Fruit fly (Drosophila melanogaster) Kc167 (cell line): ENCODE measurements around the gene Crtc.

Experiments used
- Myc ChIP-seq: fragments of >200 bp; optimal IDR thresholded peaks from 2 replicates; lab custom pipeline; 2017; ENCODE audit warnings: missing external identifiers
- Sin3A ChIP-seq: fragments of >200 bp; optimal IDR thresholded peaks from 2 replicates; lab custom pipeline; 2018; ENCODE audit warnings: missing external identifiers
- h ChIP-seq: fragments of >200 bp; optimal IDR thresholded peaks from 3 replicates; lab custom pipeline; 2018; ENCODE audit warnings: missing external identifiers
- insv ChIP-seq: fragments of >200 bp; optimal IDR thresholded peaks from 3 replicates; lab custom pipeline; 2018; ENCODE audit warnings: missing external identifiers
- psq ChIP-seq: fragments of >200 bp; optimal IDR thresholded peaks from 2 replicates; lab custom pipeline; 2017; ENCODE audit warnings: missing external identifiers
- ttk ChIP-seq: sonication (Bioruptor generic); optimal IDR thresholded peaks from 2 replicates; lab custom pipeline; 2017; ENCODE audit warnings: missing external identifiers

Crtc gene

DNA sequence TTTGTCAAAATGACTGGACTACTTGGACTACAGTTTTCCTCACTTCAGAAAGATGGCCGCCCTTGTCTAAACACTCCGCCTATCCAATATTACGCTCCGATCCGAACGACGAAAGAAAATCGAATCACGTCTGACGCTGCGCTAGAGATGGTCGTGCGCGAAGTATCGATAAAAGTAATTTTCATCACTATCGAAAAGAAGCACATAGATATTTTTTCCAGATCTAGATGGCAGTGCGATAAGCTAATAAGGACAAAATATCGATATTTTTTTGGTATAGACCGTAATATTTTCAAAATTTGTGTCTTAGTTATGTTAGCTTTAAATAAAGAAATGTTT, 24.2 kb downstream of the Crtc start, which contains the start of gene Pep:
Pep (minus strand) TSS at position 131 of the 339 bp plus-strand sequence.
- TF ChIP-seq ttk (lab: Kevin White, UChicago) (no peak), Sin3A (no peak), h (lab: Kevin White, UChicago) (no peak), psq (no peak), insv (lab: Kevin White, UChicago) (no peak), Myc (lab: Kevin White, UChicago) (no peak)

DNA sequence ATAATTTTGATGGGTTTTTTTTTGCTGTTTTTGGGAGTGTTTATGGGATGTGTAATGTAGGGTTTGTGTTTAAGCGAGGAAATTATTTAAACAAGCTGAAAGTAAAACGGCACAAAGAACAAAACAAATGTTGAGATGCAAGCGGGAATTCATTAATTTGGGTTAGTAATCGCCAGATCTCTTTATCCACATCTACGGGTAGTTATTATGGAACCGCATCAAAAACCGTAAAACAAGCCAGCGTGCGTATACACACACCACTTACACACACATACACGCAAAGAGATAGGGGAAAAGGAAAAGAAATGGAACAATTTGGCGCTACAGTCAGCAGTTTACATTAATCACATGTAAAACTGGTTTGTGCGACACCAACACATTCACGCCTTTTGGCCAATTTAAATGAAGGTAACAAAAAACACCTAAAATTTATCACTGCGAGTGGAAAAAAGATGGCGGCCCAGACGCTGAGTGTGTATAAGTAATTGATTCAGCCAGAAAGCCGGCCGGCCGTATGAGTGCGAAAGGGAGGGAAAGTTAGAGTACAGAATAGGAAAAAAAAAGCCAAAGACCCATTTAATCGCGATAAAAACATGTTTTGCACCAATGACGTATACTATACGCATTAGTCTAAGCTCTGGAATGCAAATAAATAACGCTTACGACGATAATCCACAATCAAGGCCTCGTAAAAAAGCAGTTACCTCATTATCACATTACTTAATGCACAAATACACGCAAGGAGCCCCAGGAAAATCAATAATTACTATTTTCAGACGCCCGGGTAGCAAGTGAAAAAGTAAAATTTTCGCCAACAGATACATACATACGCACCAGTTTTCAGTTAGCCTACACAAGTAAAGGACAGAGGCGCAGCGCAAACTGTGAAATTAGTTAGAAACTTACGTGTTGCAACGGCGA, 24.8 kb downstream of the Crtc start:
- TF ChIP-seq psq (no peak), Sin3A (no peak), Myc (lab: Kevin White, UChicago) (no peak), insv (lab: Kevin White, UChicago) (no peak), ttk (lab: Kevin White, UChicago) (no peak), h (lab: Kevin White, UChicago) (no peak)

DNA sequence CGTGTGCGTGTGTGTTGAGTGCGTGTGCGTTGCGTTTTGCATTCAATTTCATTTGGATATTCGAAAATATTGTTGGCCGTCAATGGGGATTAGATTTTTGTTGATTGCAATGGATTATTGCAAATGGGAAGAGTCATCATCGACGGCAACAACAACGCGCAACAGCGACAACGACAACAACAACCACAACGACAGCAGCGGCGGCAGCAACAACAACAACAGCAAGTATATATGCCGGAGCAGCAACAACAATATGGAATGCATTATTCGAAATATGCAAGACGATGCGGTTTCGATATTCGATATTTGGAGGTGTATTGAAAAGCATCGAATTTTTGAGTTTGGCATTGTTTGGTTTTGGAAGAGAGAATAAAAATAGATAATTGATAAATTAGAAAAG, 27.0 kb downstream of the Crtc start:
- TF ChIP-seq h (lab: Kevin White, UChicago) (no peak), psq (no peak), Myc (lab: Kevin White, UChicago) (no peak), ttk (lab: Kevin White, UChicago) (no peak), insv (lab: Kevin White, UChicago) (no peak), Sin3A (no peak)

- TF ChIP-seq ttk (lab: Kevin White, UChicago) (no peak), psq (no peak)
Observed at dm6 chr3L:17638649-17639048, 30.4 kb downstream of the Crtc start.

DNA sequence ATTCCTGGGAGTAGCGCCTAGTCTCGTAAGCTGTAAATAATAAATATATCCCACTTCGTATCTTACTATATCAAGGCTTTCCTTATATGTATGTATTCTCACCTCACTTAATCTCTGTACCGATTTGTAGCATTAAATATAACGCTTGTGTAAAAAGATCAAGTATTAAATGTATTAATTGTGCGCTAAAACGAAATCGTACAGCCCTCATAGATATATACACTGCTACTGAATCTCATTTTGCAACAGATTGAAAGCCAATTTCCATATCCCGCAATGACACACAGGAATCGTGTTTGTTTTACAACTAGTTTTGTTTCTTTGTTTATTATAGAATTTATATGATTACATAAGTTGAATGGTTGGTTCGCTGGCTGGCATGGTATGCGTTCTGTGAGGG, 31.2 kb downstream of the Crtc start:
- TF ChIP-seq h (lab: Kevin White, UChicago) (no peak), Sin3A (no peak), ttk (lab: Kevin White, UChicago) (no peak), psq (no peak), Myc (lab: Kevin White, UChicago) (no peak), insv (lab: Kevin White, UChicago) (no peak)

- TF ChIP-seq insv (lab: Kevin White, UChicago) (no peak), ttk (lab: Kevin White, UChicago) (no peak), Sin3A (no peak), Myc (lab: Kevin White, UChicago) (no peak), psq (no peak), h (lab: Kevin White, UChicago) (no peak)
Observed at dm6 chr3L:17633142-17633541, 35.9 kb downstream of the Crtc start, which contains the start of gene CG7497. Gene CG7497 (plus strand): TSS chr3L:17633449.

dm6 chr3L:17631247-17631646, 37.8 kb downstream of the Crtc start:
- no peak for TF ChIP-seq insv (lab: Kevin White, UChicago)
- TF ChIP-seq psq, result no peak
- TF ChIP-seq Sin3A, result no peak
- TF ChIP-seq h (lab: Kevin White, UChicago), result no peak
- TF ChIP-seq Myc (lab: Kevin White, UChicago), result no peak
- TF ChIP-seq ttk (lab: Kevin White, UChicago), result no peak

- no peak for TF ChIP-seq Myc (lab: Kevin White, UChicago)
- no peak for TF ChIP-seq ttk (lab: Kevin White, UChicago)
- no peak for TF ChIP-seq Sin3A
- TF ChIP-seq h (lab: Kevin White, UChicago), result no peak
- no peak for TF ChIP-seq insv (lab: Kevin White, UChicago)
- TF ChIP-seq psq, result no peak
Observed at dm6 chr3L:17625574-17626128, 43.4 kb downstream of the Crtc start.

- no peak for TF ChIP-seq ttk (lab: Kevin White, UChicago)
- no peak for TF ChIP-seq psq
- no peak for TF ChIP-seq h (lab: Kevin White, UChicago)
- no peak for TF ChIP-seq insv (lab: Kevin White, UChicago)
- no peak for TF ChIP-seq Myc (lab: Kevin White, UChicago)
- TF ChIP-seq Sin3A, result no peak
Observed at dm6 chr3L:17625014-17625413, 44.0 kb downstream of the Crtc start.

dm6 chr3L:17624208-17624826, 44.7 kb downstream of the Crtc start:
- TF ChIP-seq h (lab: Kevin White, UChicago) (no peak), insv (lab: Kevin White, UChicago) (no peak), ttk (lab: Kevin White, UChicago) (no peak), Myc (lab: Kevin White, UChicago) (no peak), Sin3A (no peak), psq (no peak)

DNA sequence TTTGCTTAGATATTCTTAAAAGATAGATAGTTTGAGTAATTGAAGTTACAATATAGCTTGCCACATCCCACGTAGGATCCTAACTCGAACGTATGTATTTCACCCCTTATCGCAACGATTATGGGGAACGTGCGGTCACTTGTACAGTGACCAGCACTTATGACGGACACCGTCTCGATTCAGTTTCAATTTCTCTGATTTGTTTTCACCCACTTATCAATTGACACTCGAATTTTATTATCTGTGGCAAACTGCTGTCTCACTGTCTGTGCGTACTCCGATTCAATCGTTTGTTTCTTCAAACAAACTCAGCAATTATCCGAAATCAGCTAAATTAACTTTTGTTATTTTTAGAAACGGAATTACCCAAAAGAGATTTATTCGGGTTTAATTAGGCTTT, 46.1 kb downstream of the Crtc start:
- TF ChIP-seq insv (lab: Kevin White, UChicago) (no peak), ttk (lab: Kevin White, UChicago) (no peak), h (lab: Kevin White, UChicago) (no peak), Sin3A (no peak), psq (no peak), Myc (lab: Kevin White, UChicago) (no peak)
